Worm (Caenorhabditis elegans) whole organism, late embryonic: ENCODE measurements around the gene clec-254.
"Not testable (repeated sequence)": the region's sequence is repeated elsewhere in the genome, so short reads cannot be mapped to it uniquely, and the experiment has no call there.

Experiments
- elt-2 ChIP-seq: sonication (generic microtip); optimal IDR thresholded peaks from 2 replicates; lab custom pipeline; 2016; ENCODE audit warnings: missing genetic modification reagents, missing genetic modification characterization, missing compliant biosample characterization
- nhr-232 ChIP-seq: sonication (generic microtip); optimal IDR thresholded peaks from 2 replicates; lab custom pipeline; 2016; ENCODE audit warnings: missing genetic modification characterization, missing compliant biosample characterization
- sox-4 ChIP-seq: sonication (generic microtip); optimal IDR thresholded peaks from 2 replicates; lab custom pipeline; 2017; ENCODE audit warnings: mild to moderate bottlenecking, missing genetic modification characterization, inconsistent platforms, missing compliant biosample characterization

DNA sequence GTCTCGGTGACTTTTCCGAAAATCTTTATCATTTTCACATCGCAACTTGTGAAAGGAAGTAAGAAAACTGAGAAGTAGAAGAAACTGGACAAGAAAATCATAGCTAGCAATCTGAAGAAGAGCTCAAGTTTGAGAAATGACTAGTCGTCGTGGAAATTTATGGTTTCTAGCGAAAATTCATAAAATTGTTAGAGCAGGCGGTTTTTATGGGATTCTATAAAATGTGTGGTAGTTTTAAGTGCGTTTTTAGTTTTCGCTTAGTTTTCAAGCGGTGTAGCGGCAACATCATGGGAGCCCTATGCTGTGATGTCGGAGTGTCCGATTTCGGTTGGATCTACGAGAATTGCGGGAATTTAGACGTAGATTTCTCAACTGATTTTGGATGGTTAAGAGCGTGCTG, at the start of gene clec-254:
- TF ChIP-seq sox-4, elt-2, nhr-232 (tag; lab: Kevin White, UChicago): not testable (repeated sequence)
